Worm (Caenorhabditis elegans) whole organism, L3 larva: ENCODE results near the gene cest-5.2.

Experiments
- R02D3.7 ChIP-seq: fragments of 150-350 bp; optimal IDR thresholded peaks from 2 replicates; lab custom pipeline; 2014; ENCODE audit warnings: missing biosample characterization, missing genetic modification characterization
- aly-2 ChIP-seq: fragments of 150-350 bp; optimal IDR thresholded peaks from 2 replicates; lab custom pipeline; 2014; ENCODE audit warnings: missing biosample characterization, missing genetic modification characterization
- ama-1 ChIP-seq: fragments of 150-350 bp; optimal IDR thresholded peaks from 2 replicates; lab custom pipeline; 2018
- ceh-16 ChIP-seq: sonication (generic microtip); optimal IDR thresholded peaks from 2 replicates; lab custom pipeline; 2017; ENCODE audit warnings: missing biosample characterization, missing genetic modification characterization
- ceh-28 ChIP-seq: fragments of 150-350 bp; optimal IDR thresholded peaks from 2 replicates; lab custom pipeline; 2014; ENCODE audit warnings: missing biosample characterization, missing genetic modification reagents, missing genetic modification characterization
- ceh-82 ChIP-seq: fragments of 150-350 bp; optimal IDR thresholded peaks from 2 replicates; lab custom pipeline; 2014; ENCODE audit warnings: missing biosample characterization, missing genetic modification characterization
- ceh-9 ChIP-seq: sonication (generic microtip); optimal IDR thresholded peaks from 2 replicates; lab custom pipeline; 2018; ENCODE audit warnings: missing biosample characterization, missing genetic modification characterization
- elt-1 ChIP-seq: fragments of 150-350 bp; optimal IDR thresholded peaks from 2 replicates; lab custom pipeline; 2014; ENCODE audit warnings: missing biosample characterization, missing genetic modification characterization
- elt-2 ChIP-seq: sonication (generic microtip); optimal IDR thresholded peaks from 2 replicates; lab custom pipeline; 2016; ENCODE audit warnings: missing genetic modification reagents, mild to moderate bottlenecking, missing genetic modification characterization, missing compliant biosample characterization
- elt-3 ChIP-seq, 3 experiments: fragments of 150-350 bp in 1 of 3; sonication (generic microtip) in 2 of 3; optimal IDR thresholded peaks; 2 replicates in 2 of 3; 4 replicates in 1 of 3; lab custom pipeline; 2014 to 2017; ENCODE audit warnings: missing biosample characterization in 3 of 3, missing genetic modification characterization in 3 of 3
- eor-1 ChIP-seq, 2 experiments: fragments of 150-350 bp; optimal IDR thresholded peaks; 2 replicates each; lab custom pipeline; 2014 to 2018; ENCODE audit warnings: missing biosample characterization in 2 of 2, missing genetic modification characterization in 2 of 2
- fkh-10 ChIP-seq: sonication (generic microtip); optimal IDR thresholded peaks from 2 replicates; lab custom pipeline; 2017; ENCODE audit warnings: missing biosample characterization, missing genetic modification reagents, missing genetic modification characterization
- fkh-2 ChIP-seq: fragments of 150-350 bp; optimal IDR thresholded peaks from 2 replicates; lab custom pipeline; 2014; ENCODE audit warnings: missing biosample characterization, missing genetic modification reagents, missing genetic modification characterization
- fos-1 ChIP-seq: fragments of 150-350 bp; optimal IDR thresholded peaks from 2 replicates; lab custom pipeline; 2014; ENCODE audit warnings: missing biosample characterization, missing genetic modification characterization
- mdl-1 ChIP-seq: fragments of 150-350 bp; optimal IDR thresholded peaks from 2 replicates; lab custom pipeline; 2014; ENCODE audit warnings: missing biosample characterization, missing genetic modification characterization
- mml-1 ChIP-seq: fragments of 150-350 bp; sonication (generic microtip); optimal IDR thresholded peaks from 3 replicates; lab custom pipeline; 2014; ENCODE audit warnings: missing biosample characterization, missing genetic modification characterization
- nhr-12 ChIP-seq: fragments of 150-350 bp; optimal IDR thresholded peaks from 2 replicates; lab custom pipeline; 2014; ENCODE audit warnings: missing biosample characterization, missing genetic modification characterization
- nhr-23 ChIP-seq: fragments of 150-350 bp; optimal IDR thresholded peaks from 2 replicates; lab custom pipeline; 2014; ENCODE audit warnings: missing biosample characterization, missing genetic modification reagents, missing genetic modification characterization
- nhr-237 ChIP-seq: fragments of 150-350 bp; optimal IDR thresholded peaks from 2 replicates; lab custom pipeline; 2014; ENCODE audit warnings: missing biosample characterization, missing genetic modification characterization
- nhr-25 ChIP-seq: sonication (generic microtip); optimal IDR thresholded peaks from 2 replicates; lab custom pipeline; 2017; ENCODE audit warnings: missing biosample characterization, missing genetic modification characterization
- nhr-43 ChIP-seq: sonication (generic microtip); optimal IDR thresholded peaks from 2 replicates; lab custom pipeline; 2016; ENCODE audit warnings: mild to moderate bottlenecking, missing genetic modification characterization, missing compliant biosample characterization; ENCODE audit not compliant: poor library complexity, severe bottlenecking
- nhr-67 ChIP-seq: fragments of 150-350 bp; optimal IDR thresholded peaks from 2 replicates; lab custom pipeline; 2014; ENCODE audit warnings: missing biosample characterization, missing genetic modification characterization
- pha-4 ChIP-seq: fragments of 150-350 bp; optimal IDR thresholded peaks from 2 replicates; lab custom pipeline; 2014; ENCODE audit warnings: missing biosample characterization, missing genetic modification reagents, missing genetic modification characterization
- pqm-1 ChIP-seq: fragments of 150-350 bp; optimal IDR thresholded peaks from 2 replicates; lab custom pipeline; 2017; ENCODE audit warnings: missing biosample characterization, missing genetic modification characterization, inconsistent platforms
- skn-1 ChIP-seq: fragments of 150-350 bp; optimal IDR thresholded peaks from 2 replicates; lab custom pipeline; 2014; ENCODE audit warnings: missing biosample characterization, missing genetic modification characterization
- snpc-4 ChIP-seq: fragments of 150-350 bp; optimal IDR thresholded peaks from 2 replicates; lab custom pipeline; 2014; ENCODE audit warnings: missing biosample characterization, missing genetic modification characterization
- tbx-2 ChIP-seq: sonication (generic microtip); optimal IDR thresholded peaks from 2 replicates; lab custom pipeline; 2016; ENCODE audit warnings: mild to moderate bottlenecking, missing genetic modification characterization, missing compliant biosample characterization
- unc-39 ChIP-seq: sonication (generic microtip); optimal IDR thresholded peaks from 4 replicates; lab custom pipeline; 2017; ENCODE audit warnings: missing biosample characterization, missing genetic modification characterization
- unc-62 ChIP-seq: fragments of 150-350 bp; sonication (generic microtip); optimal IDR thresholded peaks from 4 replicates; lab custom pipeline; 2014; ENCODE audit warnings: missing biosample characterization, missing genetic modification reagents, missing genetic modification characterization
- zag-1 ChIP-seq: fragments of 150-350 bp; optimal IDR thresholded peaks from 2 replicates; lab custom pipeline; 2014; ENCODE audit warnings: missing biosample characterization, missing genetic modification characterization
- ztf-11 ChIP-seq: fragments of 150-350 bp; optimal IDR thresholded peaks from 2 replicates; lab custom pipeline; 2014; ENCODE audit warnings: missing biosample characterization, missing genetic modification characterization

The cest-5.2 gene

ce11 chrIV:6627798-6628197, at the start of gene cest-5.2:
TSS of gene cest-5.2 (minus strand) at chrIV:6627925.
- TF ChIP-seq elt-2 (peak; percentile 67), ceh-28 (tag; lab: Kevin White, UChicago) (peak; percentile 14), zag-1 (tag; lab: Kevin White, UChicago) (no peak), pqm-1 (peak; percentile 9), pha-4 (tag; lab: Kevin White, UChicago) (peak; percentile 26), nhr-12 (tag; lab: Kevin White, UChicago) (no peak), tbx-2 (no peak), fos-1 (tag; lab: Kevin White, UChicago) (no peak)

ce11 chrIV:6667898-6668297, 40.2 kb upstream of the cest-5.2 start, which contains the start of gene Y73B6A.1:
TSS of gene Y73B6A.1 (minus strand) at chrIV:6667998.
- TF ChIP-seq ztf-11 (tag; lab: Kevin White, UChicago): no peak
- no peak for TF ChIP-seq elt-3 (tag; optimal IDR thresholded peaks at IDR 0.05; lab: Kevin White, UChicago)
- TF ChIP-seq unc-62 (GFP tag; lab: Kevin White, UChicago): no peak
- no peak for TF ChIP-seq R02D3.7 (tag; lab: Kevin White, UChicago)
- no peak for TF ChIP-seq nhr-67 (tag; lab: Kevin White, UChicago)
- no peak for TF ChIP-seq nhr-43 (tag; lab: Kevin White, UChicago)
- TF ChIP-seq tbx-2: no peak
- no peak for TF ChIP-seq aly-2
- TF ChIP-seq mml-1 (tag; lab: Kevin White, UChicago): no peak
- TF ChIP-seq unc-39 (tag; lab: Kevin White, UChicago): no peak
- TF ChIP-seq nhr-237 (tag; lab: Kevin White, UChicago): no peak
- TF ChIP-seq nhr-12 (tag; lab: Kevin White, UChicago): no peak
- no peak for TF ChIP-seq elt-2
- no peak for TF ChIP-seq eor-1 (tag; optimal IDR thresholded peaks at IDR 0.05; lab: Kevin White, UChicago)
- TF ChIP-seq ceh-82: no peak
- no peak for TF ChIP-seq mdl-1 (tag; lab: Kevin White, UChicago)
- TF ChIP-seq fkh-10: no peak
- no peak for TF ChIP-seq ceh-9 (tag; lab: Kevin White, UChicago)
- TF ChIP-seq elt-1: no peak
- TF ChIP-seq skn-1: no peak

ce11 chrIV:6664336-6664735, 36.6 kb upstream of the cest-5.2 start:
- TF ChIP-seq snpc-4 (peak; percentile 54), ama-1 (lab: Kevin White, UChicago) (peak; percentile 28), pha-4 (tag; lab: Kevin White, UChicago) (no peak), ceh-28 (tag; lab: Kevin White, UChicago) (no peak), R02D3.7 (tag; lab: Kevin White, UChicago) (no peak)

ce11 chrIV:6657519-6658031, 29.9 kb upstream of the cest-5.2 start, which contains the start of gene C01B10.11:
TSS of gene C01B10.11 (plus strand) at chrIV:6657981.
- TF ChIP-seq elt-3 (tag; optimal IDR thresholded peaks at IDR 0.05; lab: Kevin White, UChicago): peak in 2 of 3 experiments; percentile 11 to 51
- peak; percentile 13 for TF ChIP-seq nhr-25 (tag; lab: Kevin White, UChicago)
- TF ChIP-seq ceh-16: no peak

DNA sequence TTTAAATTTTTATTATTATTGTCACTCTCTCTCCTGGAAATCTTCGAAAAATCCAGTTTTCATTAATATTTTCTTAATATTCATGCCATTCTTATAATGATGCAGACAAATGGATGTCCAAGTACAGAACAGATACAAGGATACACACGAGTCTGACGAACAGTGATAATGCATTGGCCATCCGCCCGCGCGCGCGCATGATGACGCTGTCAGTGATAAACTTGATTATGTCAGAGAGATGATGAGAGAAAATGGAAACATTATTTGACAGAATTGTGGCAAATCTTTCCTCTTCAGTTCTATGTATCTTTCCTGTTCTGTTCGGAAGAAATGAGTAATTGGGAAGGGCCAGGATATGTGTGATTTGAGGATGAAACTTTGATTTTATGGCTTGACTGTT, 28.0 kb upstream of the cest-5.2 start:
- TF ChIP-seq nhr-25 (tag; lab: Kevin White, UChicago) (peak; percentile 44), nhr-23 (tag; lab: Kevin White, UChicago) (peak; percentile 32), nhr-43 (tag; lab: Kevin White, UChicago) (peak; percentile 31), fkh-2 (tag; lab: Kevin White, UChicago) (no peak), elt-3 (tag; optimal IDR thresholded peaks at IDR 0.05; lab: Kevin White, UChicago) (peak in 1 of 3 experiments; percentile 37)
- TF ChIP-seq, all 47 proteins: peak for 4

DNA sequence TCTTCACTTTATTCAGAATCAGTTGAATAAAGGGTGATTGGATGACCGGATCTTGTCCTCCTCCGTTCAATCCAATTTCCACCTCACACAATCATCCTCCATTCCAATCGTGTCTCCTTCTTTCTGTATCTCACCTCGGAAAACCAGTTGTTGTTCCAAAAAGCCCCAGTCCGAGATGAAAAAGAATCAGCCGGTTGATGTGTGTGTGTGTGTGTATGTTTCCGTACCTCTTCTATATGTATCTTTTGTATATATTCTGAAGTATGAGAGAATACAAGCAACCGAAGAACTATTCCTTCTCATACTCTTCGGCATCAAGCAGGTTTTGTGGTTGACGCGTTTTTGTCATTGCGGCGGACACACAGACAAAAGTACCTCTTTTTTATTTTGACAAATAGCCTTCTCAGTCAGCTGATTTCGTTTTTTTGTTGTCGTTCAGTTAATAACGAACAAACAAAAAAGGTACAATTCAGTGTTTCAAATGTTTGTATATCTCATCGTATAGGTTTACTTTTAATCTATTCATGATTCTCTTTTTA, 26.0 kb upstream of the cest-5.2 start:
- TF ChIP-seq nhr-23 (tag; lab: Kevin White, UChicago) (peak; percentile 4), nhr-43 (tag; lab: Kevin White, UChicago) (peak; percentile 62), nhr-25 (tag; lab: Kevin White, UChicago) (peak; percentile 70), nhr-67 (tag; lab: Kevin White, UChicago) (no peak)
